Worm (Caenorhabditis elegans) whole organism, L4/young adult: ENCODE data around the gene gsr-1.

Source experiments
- W03F9.2 ChIP-seq: fragments of 150-350 bp; optimal IDR thresholded peaks from 2 replicates; lab custom pipeline; 2014; ENCODE audit warnings: missing biosample characterization, missing genetic modification characterization
- dao-5 ChIP-seq: sonication (generic microtip); optimal IDR thresholded peaks from 2 replicates; lab custom pipeline; 2016; ENCODE audit warnings: missing genotype, missing genetic modification characterization, moderate library complexity, missing compliant biosample characterization
- him-1 ChIP-seq: sonication (generic microtip); optimal IDR thresholded peaks from 2 replicates; lab custom pipeline; 2016; ENCODE audit warnings: missing genotype, missing genetic modification reagents, missing genetic modification characterization, missing compliant biosample characterization

ce11 chrIII:3664224-3664623 is 13.5 kb downstream of the gsr-1 start, which contains the start of gene C46F11.4:
- TF ChIP-seq dao-5 (tag; lab: Kevin White, UChicago) (no peak), W03F9.2 (tag; lab: Kevin White, UChicago) (peak; percentile 27), him-1 (peak; percentile 62)
